Worm (Caenorhabditis elegans) whole organism, late embryonic: Measurements from ENCODE around the gene fbxa-83.

Experiments used
- elt-2 ChIP-seq: sonication (generic microtip); optimal IDR thresholded peaks from 2 replicates; lab custom pipeline; 2016; ENCODE audit warnings: missing genetic modification reagents, missing genetic modification characterization, missing compliant biosample characterization
- hlh-6 ChIP-seq: sonication (generic microtip); optimal IDR thresholded peaks from 2 replicates; lab custom pipeline; 2016; ENCODE audit warnings: missing genotype, missing genetic modification characterization, missing compliant biosample characterization
- nhr-11 ChIP-seq: fragments of 150-350 bp; optimal IDR thresholded peaks from 2 replicates; lab custom pipeline; 2014; ENCODE audit warnings: missing biosample characterization, missing genetic modification characterization
- ztf-16 ChIP-seq: sonication (generic microtip); optimal IDR thresholded peaks from 2 replicates; lab custom pipeline; 2017; ENCODE audit warnings: missing genetic modification characterization, missing compliant biosample characterization

ce11 chrIV:14276160-14276559, 50.0 kb downstream of the fbxa-83 start, which contains the start of gene ilcr-1:
- TF ChIP-seq elt-2 (no peak), ztf-16 (tag; lab: Kevin White, UChicago) (no peak), hlh-6 (tag; lab: Kevin White, UChicago) (no peak), nhr-11 (tag; lab: Kevin White, UChicago) (no peak)
